Fruit fly (Drosophila melanogaster) whole organism, embryonic: ENCODE results near the gene CycA.
A peak's percentile ranks its signal among the peaks of the same experiment; 100 is the strongest.

Source experiments
- Atf-2 ChIP-seq: fragments of 200-800 bp; sonication (Bioruptor generic); optimal IDR thresholded peaks from 2 replicates; lab custom pipeline; 2016; ENCODE audit warnings: missing biosample characterization, missing genetic modification characterization
- Bteb2 ChIP-seq: fragments of 200-800 bp; sonication (Bioruptor generic); optimal IDR thresholded peaks from 2 replicates; lab custom pipeline; 2016; ENCODE audit warnings: missing biosample characterization, missing genetic modification characterization
- CG10147 ChIP-seq: fragments of 200-800 bp; sonication (Bioruptor generic); optimal IDR thresholded peaks from 2 replicates; lab custom pipeline; 2019; ENCODE audit warnings: missing biosample characterization, mild to moderate bottlenecking, missing genetic modification characterization, moderate library complexity
- CG11560 ChIP-seq: fragments of 200-800 bp; sonication (Bioruptor generic); IDR thresholded peaks from 3 replicates; pipeline ENCODE4 v1.3.6; 2022; ENCODE audit warnings: missing biosample characterization, missing genetic modification characterization
- CG12659 ChIP-seq: fragments of 200-800 bp; sonication (Bioruptor generic); optimal IDR thresholded peaks from 3 replicates; lab custom pipeline; 2017; ENCODE audit warnings: mild to moderate bottlenecking, missing biosample characterization, missing genetic modification reagents, missing genetic modification characterization
- CG15269 ChIP-seq: fragments of 200-800 bp; sonication (Bioruptor generic); optimal IDR thresholded peaks from 2 replicates; lab custom pipeline; 2018; ENCODE audit warnings: missing biosample characterization, mild to moderate bottlenecking, missing genetic modification characterization, moderate library complexity
- CG16863 ChIP-seq: fragments of 200-800 bp; sonication (Bioruptor generic); optimal IDR thresholded peaks from 3 replicates; lab custom pipeline; 2016; ENCODE audit warnings: missing biosample characterization, missing genetic modification characterization
- CG17186 ChIP-seq: fragments of 200-800 bp; sonication (Bioruptor generic); optimal IDR thresholded peaks from 3 replicates; lab custom pipeline; 2017; ENCODE audit warnings: missing biosample characterization, missing genetic modification reagents, missing genetic modification characterization
- CG17359 ChIP-seq: fragments of 200-800 bp; sonication (Bioruptor generic); optimal IDR thresholded peaks from 3 replicates; lab custom pipeline; 2018; ENCODE audit warnings: missing biosample characterization, mild to moderate bottlenecking, missing genetic modification characterization, moderate library complexity
- CG1792 ChIP-seq: fragments of 200-800 bp; sonication (Bioruptor generic); optimal IDR thresholded peaks from 2 replicates; lab custom pipeline; 2016; ENCODE audit warnings: missing biosample characterization, missing genetic modification characterization
- CG3163 ChIP-seq: fragments of 200-800 bp; sonication (Bioruptor generic); optimal IDR thresholded peaks from 3 replicates; lab custom pipeline; 2016; ENCODE audit warnings: missing biosample characterization, missing genetic modification characterization
- CG5245 ChIP-seq: fragments of 200-800 bp; sonication (Bioruptor generic); optimal IDR thresholded peaks from 3 replicates; lab custom pipeline; 2016; ENCODE audit warnings: missing biosample characterization, missing genetic modification characterization
- CG9876 ChIP-seq: fragments of 200-800 bp; sonication (Bioruptor generic); optimal IDR thresholded peaks from 2 replicates; lab custom pipeline; 2016; ENCODE audit warnings: missing biosample characterization, missing genetic modification characterization
- CTCF ChIP-seq: fragments of 200-800 bp; sonication (Bioruptor generic); optimal IDR thresholded peaks from 2 replicates; lab custom pipeline; 2017; ENCODE audit warnings: missing biosample characterization, mild to moderate bottlenecking, missing genetic modification characterization, moderate library complexity
- Dll ChIP-seq: fragments of 200-800 bp; sonication (Bioruptor generic); IDR thresholded peaks from 4 replicates; pipeline ENCODE4 v1.3.6; 2022; ENCODE audit warnings: missing biosample characterization, missing genetic modification characterization; ENCODE audit not compliant: partially characterized antibody
- Dp ChIP-seq: fragments of 200-800 bp; sonication (Bioruptor generic); optimal IDR thresholded peaks from 2 replicates; lab custom pipeline; 2018; ENCODE audit warnings: missing biosample characterization, mild to moderate bottlenecking, missing genetic modification characterization, moderate library complexity
- Eip74EF ChIP-seq, 2 experiments: fragments of 200-800 bp in 1 of 2; fragments of >200 bp in 1 of 2; sonication (Bioruptor generic) in 1 of 2; optimal IDR thresholded peaks; 2 replicates each; lab custom pipeline; 2017 to 2019; ENCODE audit warnings: missing biosample characterization in 2 of 2, missing genetic modification characterization in 2 of 2, mild to moderate bottlenecking in 1 of 2, moderate library complexity in 1 of 2
- Elba2 ChIP-seq: fragments of 200-800 bp; sonication (Bioruptor generic); optimal IDR thresholded peaks from 3 replicates; lab custom pipeline; 2016; ENCODE audit warnings: missing biosample characterization, missing genetic modification characterization
- Ets97D ChIP-seq: fragments of 200-800 bp; sonication (Bioruptor generic); optimal IDR thresholded peaks from 3 replicates; lab custom pipeline; 2016; ENCODE audit warnings: missing biosample characterization, missing genetic modification characterization
- Mad ChIP-seq: fragments of 200-800 bp; sonication (Bioruptor generic); optimal IDR thresholded peaks from 2 replicates; lab custom pipeline; 2016; ENCODE audit warnings: missing biosample characterization, missing genetic modification characterization
- Mes4 ChIP-seq: fragments of 200-800 bp; sonication (Bioruptor generic); optimal IDR thresholded peaks from 2 replicates; lab custom pipeline; 2016; ENCODE audit warnings: missing biosample characterization, missing genetic modification characterization
- Nf-YB ChIP-seq: fragments of 200-800 bp; sonication (Bioruptor generic); optimal IDR thresholded peaks from 3 replicates; lab custom pipeline; 2019; ENCODE audit warnings: missing biosample characterization, mild to moderate bottlenecking, missing genetic modification characterization, moderate library complexity
- Oaz ChIP-seq: fragments of 200-800 bp; sonication (Bioruptor generic); IDR thresholded peaks from 2 replicates; pipeline ENCODE4 v1.3.6; 2022; ENCODE audit warnings: missing biosample characterization, missing genetic modification characterization
- PHDP ChIP-seq: fragments of 200-800 bp; sonication (Bioruptor generic); optimal IDR thresholded peaks from 3 replicates; lab custom pipeline; 2018; ENCODE audit warnings: missing biosample characterization, mild to moderate bottlenecking, missing genetic modification characterization, moderate library complexity
- Taf1 ChIP-seq: fragments of 200-800 bp; sonication (Bioruptor generic); IDR thresholded peaks from 2 replicates; pipeline ENCODE4 v1.3.6; 2022; ENCODE audit warnings: missing biosample characterization, missing genetic modification characterization
- Trl ChIP-seq, 3 experiments: fragments of >200 bp in 2 of 3; fragments of 200-800 bp in 1 of 3; sonication (Bioruptor generic) in 1 of 3; optimal IDR thresholded peaks; 2 replicates in 1 of 3; 3 replicates in 2 of 3; lab custom pipeline; 2016 to 2017; ENCODE audit warnings: missing biosample characterization in 1 of 3, missing genetic modification characterization in 1 of 3
- ac ChIP-seq: fragments of 200-800 bp; sonication (Bioruptor generic); optimal IDR thresholded peaks from 3 replicates; lab custom pipeline; 2017; ENCODE audit warnings: missing biosample characterization, mild to moderate bottlenecking, missing genetic modification characterization
- amos ChIP-seq: fragments of 200-800 bp; sonication (Bioruptor generic); IDR thresholded peaks from 2 replicates; pipeline ENCODE4 v1.3.6; 2022; ENCODE audit warnings: missing biosample characterization, missing genetic modification characterization; ENCODE audit not compliant: partially characterized antibody
- br ChIP-seq: fragments of >200 bp; optimal IDR thresholded peaks from 2 replicates; lab custom pipeline; 2017
- chif ChIP-seq, 2 experiments: fragments of 200-800 bp; sonication (Bioruptor generic); optimal IDR thresholded peaks; 3 replicates each; lab custom pipeline; 2016; ENCODE audit warnings: missing biosample characterization in 2 of 2, missing genetic modification characterization in 2 of 2
- chm ChIP-seq: fragments of 200-800 bp; sonication (Bioruptor generic); IDR thresholded peaks from 2 replicates; pipeline ENCODE4 v1.3.6; 2022; ENCODE audit warnings: missing biosample characterization, missing genetic modification characterization
- chn ChIP-seq: fragments of 200-800 bp; sonication (Bioruptor generic); optimal IDR thresholded peaks from 2 replicates; lab custom pipeline; 2016; ENCODE audit warnings: missing biosample characterization, missing genetic modification characterization
- crol ChIP-seq: fragments of 200-800 bp; sonication (Bioruptor generic); IDR thresholded peaks from 2 replicates; pipeline ENCODE4 v1.3.6; 2022; ENCODE audit warnings: missing biosample characterization, missing genetic modification characterization
- dati ChIP-seq: fragments of 200-800 bp; sonication (Bioruptor generic); IDR thresholded peaks from 2 replicates; pipeline ENCODE4 v1.3.6; 2022; ENCODE audit warnings: missing biosample characterization, missing genetic modification characterization
- eyg ChIP-seq: fragments of 200-800 bp; sonication (Bioruptor generic); optimal IDR thresholded peaks from 3 replicates; lab custom pipeline; 2016; ENCODE audit warnings: missing biosample characterization, missing genetic modification characterization
- fd3F ChIP-seq: fragments of 200-800 bp; sonication (Bioruptor generic); optimal IDR thresholded peaks from 2 replicates; lab custom pipeline; 2018; ENCODE audit warnings: missing biosample characterization, mild to moderate bottlenecking, missing genetic modification characterization, moderate library complexity
- gcm2 ChIP-seq: fragments of 200-800 bp; sonication (Bioruptor generic); optimal IDR thresholded peaks from 2 replicates; lab custom pipeline; 2016; ENCODE audit warnings: missing biosample characterization, missing genetic modification characterization
- hth ChIP-seq: fragments of >200 bp; optimal IDR thresholded peaks from 2 replicates; lab custom pipeline; 2017; ENCODE audit warnings: inconsistent platforms
- klu ChIP-seq: fragments of 200-800 bp; sonication (Bioruptor generic); IDR thresholded peaks from 2 replicates; pipeline ENCODE4 v1.3.6; 2022; ENCODE audit warnings: missing biosample characterization, missing genetic modification characterization
- pho ChIP-seq: fragments of 200-800 bp; sonication (Bioruptor generic); optimal IDR thresholded peaks from 2 replicates; lab custom pipeline; 2016; ENCODE audit warnings: missing biosample characterization, missing genetic modification characterization
- shn ChIP-seq: fragments of 200-800 bp; sonication (Bioruptor generic); optimal IDR thresholded peaks from 3 replicates; lab custom pipeline; 2016; ENCODE audit warnings: missing biosample characterization, missing genetic modification characterization
- slou ChIP-seq: fragments of 200-800 bp; sonication (Bioruptor generic); optimal IDR thresholded peaks from 3 replicates; lab custom pipeline; 2016; ENCODE audit warnings: missing biosample characterization, missing genetic modification characterization
- sug ChIP-seq: fragments of 200-800 bp; optimal IDR thresholded peaks from 2 replicates; lab custom pipeline; 2019; ENCODE audit warnings: missing biosample characterization, mild to moderate bottlenecking, missing genetic modification characterization, moderate library complexity
- tap ChIP-seq: fragments of 200-800 bp; optimal IDR thresholded peaks from 3 replicates; lab custom pipeline; 2019; ENCODE audit warnings: missing biosample characterization, mild to moderate bottlenecking, missing genetic modification characterization, moderate library complexity
- tgo ChIP-seq: fragments of 200-800 bp; sonication (Bioruptor generic); IDR thresholded peaks from 3 replicates; pipeline ENCODE4 v1.3.6; 2022; ENCODE audit warnings: missing biosample characterization, missing genetic modification characterization
- tup ChIP-seq: fragments of 200-800 bp; sonication (Bioruptor generic); optimal IDR thresholded peaks from 2 replicates; lab custom pipeline; 2016; ENCODE audit warnings: missing biosample characterization, mild to moderate bottlenecking, missing genetic modification characterization, moderate library complexity
- vnd ChIP-seq: fragments of 200-800 bp; sonication (Bioruptor generic); IDR thresholded peaks from 3 replicates; pipeline ENCODE4 v1.3.6; 2022; ENCODE audit warnings: missing biosample characterization, missing genetic modification characterization; ENCODE audit not compliant: partially characterized antibody
- vvl ChIP-seq: fragments of 200-800 bp; sonication (Bioruptor generic); IDR thresholded peaks from 2 replicates; pipeline ENCODE4 v1.3.6; 2022; ENCODE audit warnings: missing biosample characterization, missing genetic modification characterization

Gene CycA

dm6 chr3L:11822446-11823334 is 10.7 kb downstream of the CycA start, which contains the start of gene RpL10Ab (continued):
- TF ChIP-seq Taf1 (GFP tag; lab: Robert Waterston, UW) (0 out of 2 replicates have a peak, but pooled peaks have one; percentile 6), pho (GFP tag; lab: Kevin White, UChicago) (peak; percentile 31), chn (GFP tag; lab: Kevin White, UChicago) (no peak), tgo (GFP tag; lab: Robert Waterston, UW) (peak; percentile 71), Trl (optimal IDR thresholded peaks at IDR 0.05; lab: Kevin White, UChicago) (no peak), Trl (GFP tag; optimal IDR thresholded peaks at IDR 0.05; lab: Kevin White, UChicago) (peak; percentile 54), vnd (GFP tag; lab: Robert Waterston, UW) (peak; percentile 74), Atf-2 (GFP tag; lab: Kevin White, UChicago) (peak; percentile 10), Elba2 (GFP tag; lab: Kevin White, UChicago) (no peak), fd3F (GFP tag; lab: Kevin White, UChicago) (peak; percentile 19), CG5245 (GFP tag; lab: Kevin White, UChicago) (peak; percentile 6), CG9876 (GFP tag; lab: Kevin White, UChicago) (peak; percentile 47), Bteb2 (GFP tag; lab: Kevin White, UChicago) (peak; percentile 47), hth (no peak), CG17359 (tag; lab: Kevin White, UChicago) (peak; percentile 31), br (no peak), Oaz (peak; percentile 8), Dp (GFP tag; lab: Kevin White, UChicago) (no peak), CG12659 (GFP tag; lab: Kevin White, UChicago) (peak; percentile 47), vvl (peak; percentile 76), PHDP (tag; lab: Kevin White, UChicago) (peak; percentile 46), eyg (GFP tag; lab: Kevin White, UChicago) (no peak), gcm2 (no peak), chif (GFP tag; optimal IDR thresholded peaks at IDR 0.05; lab: Kevin White, UChicago) (peak in 1 of 2 experiments; percentile 17), CG1792 (no peak)
- TF ChIP-seq, all 482 proteins: peak for 338

DNA sequence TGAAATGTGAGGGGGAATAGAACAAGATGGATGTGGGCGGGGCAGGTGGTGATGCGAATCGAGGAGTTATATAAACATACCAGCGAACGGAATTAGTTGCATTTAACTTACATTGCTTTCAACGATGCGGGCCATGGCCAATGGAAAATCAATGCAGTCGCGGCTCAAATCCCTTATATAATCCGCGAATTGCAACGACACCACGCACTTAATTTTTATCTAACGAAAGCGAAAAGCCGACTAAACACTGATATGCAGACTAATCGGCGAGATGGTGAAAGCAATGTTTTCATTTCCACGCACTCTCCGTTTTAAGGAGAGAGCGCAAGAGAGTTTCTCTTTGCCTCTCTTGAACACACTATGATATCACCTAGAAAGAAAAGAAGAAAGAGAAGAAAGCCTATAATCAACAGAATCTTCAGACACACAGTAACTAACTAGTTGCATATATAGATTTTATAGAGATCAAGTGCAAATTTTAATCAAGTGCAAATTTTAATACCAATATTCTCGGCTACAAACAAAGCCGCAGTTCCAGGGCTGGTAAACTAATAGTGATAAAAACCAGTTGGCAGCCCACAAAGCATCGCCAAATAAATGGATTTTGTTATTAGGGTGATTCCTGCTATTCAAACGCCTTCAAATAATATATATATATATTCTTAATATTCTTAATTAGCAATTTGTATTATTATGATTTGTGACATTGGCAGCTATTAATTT is 11.5 kb downstream of the CycA start, which contains the start of the genes CG11597 and CG5946:
Gene CG11597, minus strand, starts transcription at position 553 of the 723 bp plus-strand sequence.
Gene CG5946, minus strand, starts transcription at position 553 of the 723 bp plus-strand sequence.
- peak; percentile 61 for TF ChIP-seq amos (GFP tag; lab: Robert Waterston, UW)
- TF ChIP-seq CG3163 (GFP tag; lab: Kevin White, UChicago): peak; percentile 68
- 0 out of 2 replicates have a peak, but pooled peaks have one; percentile 38 for TF ChIP-seq chm (GFP tag; lab: Robert Waterston, UW)
- no peak for TF ChIP-seq CG16863 (GFP tag; lab: Kevin White, UChicago)
- no peak for TF ChIP-seq tap (tag; lab: Kevin White, UChicago)
- no peak for TF ChIP-seq sug
- TF ChIP-seq slou (GFP tag; lab: Kevin White, UChicago): no peak
- no peak for TF ChIP-seq tup
- TF ChIP-seq klu (GFP tag; lab: Robert Waterston, UW): no peak
- no peak for TF ChIP-seq Mes4 (GFP tag; lab: Kevin White, UChicago)
- peak; percentile 30 for TF ChIP-seq Ets97D
- peak; percentile 65; the same call in 3 of the 4 replicates for TF ChIP-seq Dll (GFP tag; lab: Robert Waterston, UW)
- TF ChIP-seq Eip74EF (GFP tag; optimal IDR thresholded peaks at IDR 0.05; lab: Kevin White, UChicago): no peak
- TF ChIP-seq shn: no peak
- no peak for TF ChIP-seq ac (GFP tag; lab: Kevin White, UChicago)
- no peak for TF ChIP-seq CG15269 (tag; lab: Kevin White, UChicago)
- no peak for TF ChIP-seq CTCF (GFP tag; lab: Kevin White, UChicago)
- TF ChIP-seq Mad (GFP tag; lab: Kevin White, UChicago): no peak
- no peak for TF ChIP-seq CG10147 (GFP tag; lab: Kevin White, UChicago)
- TF ChIP-seq CG11560 (tag; lab: Robert Waterston, UW): no peak
- TF ChIP-seq dati (GFP tag; lab: Robert Waterston, UW): no peak
- TF ChIP-seq crol (GFP tag; lab: Robert Waterston, UW): no peak
- TF ChIP-seq Nf-YB (GFP tag; lab: Kevin White, UChicago): no peak
- no peak for TF ChIP-seq CG17186
